Worm (Caenorhabditis elegans) whole organism, young adult: ENCODE data around the gene ttll-4.

Source experiments
- B0019.2 ChIP-seq: fragments of 200-800 bp; sonication (Bioruptor generic); conservative IDR thresholded peaks from 2 replicates; pipeline ENCODE4 v1.3.6; 2022; ENCODE audit warnings: missing genetic modification reagents, missing genetic modification characterization, missing compliant biosample characterization
- B0261.1 ChIP-seq: sonication (generic microtip); optimal IDR thresholded peaks from 2 replicates; lab custom pipeline; 2016; ENCODE audit warnings: mild to moderate bottlenecking, missing genetic modification characterization, moderate library complexity, missing compliant biosample characterization
- B0336.3 ChIP-seq: fragments of 200-800 bp; sonication (Bioruptor generic); IDR thresholded peaks from 2 replicates; pipeline ENCODE4 v1.3.6; 2022; ENCODE audit warnings: missing genetic modification characterization, missing compliant biosample characterization
- F39B2.1 ChIP-seq: fragments of 200-800 bp; sonication (Bioruptor generic); IDR thresholded peaks from 2 replicates; pipeline ENCODE4 v1.3.6; 2022; ENCODE audit warnings: missing genetic modification reagents, missing genetic modification characterization, missing compliant biosample characterization
- T07F8.4 ChIP-seq: sonication (generic microtip); optimal IDR thresholded peaks from 2 replicates; lab custom pipeline; 2016; ENCODE audit warnings: mild to moderate bottlenecking, missing genetic modification characterization, moderate library complexity, missing compliant biosample characterization
- Y53G8AR.9 ChIP-seq: fragments of 200-800 bp; sonication (Bioruptor generic); conservative IDR thresholded peaks from 2 replicates; pipeline ENCODE4 v1.3.6; 2022; ENCODE audit warnings: missing genetic modification reagents, missing genetic modification characterization, missing compliant biosample characterization
- akir-1 ChIP-seq: fragments of 200-800 bp; sonication (Bioruptor generic); optimal IDR thresholded peaks from 2 replicates; lab custom pipeline; 2018; ENCODE audit warnings: mild to moderate bottlenecking, missing genetic modification characterization, moderate library complexity, missing compliant biosample characterization
- aptf-2 ChIP-seq: fragments of 200-800 bp; sonication (Bioruptor generic); conservative IDR thresholded peaks from 2 replicates; pipeline ENCODE4 v1.3.6; 2022; ENCODE audit warnings: missing genetic modification reagents, missing genetic modification characterization, missing compliant biosample characterization
- attf-5 ChIP-seq: fragments of 200-800 bp; sonication (Bioruptor generic); optimal IDR thresholded peaks from 2 replicates; lab custom pipeline; 2018; ENCODE audit warnings: mild to moderate bottlenecking, missing genetic modification characterization, missing compliant biosample characterization
- bed-2 ChIP-seq: fragments of 200-800 bp; sonication (Bioruptor generic); IDR thresholded peaks from 2 replicates; pipeline ENCODE4 v1.3.6; 2022; ENCODE audit warnings: missing genetic modification reagents, missing genetic modification characterization, missing compliant biosample characterization
- cebp-1 ChIP-seq, 2 experiments: fragments of 200-800 bp in 1 of 2; sonication (Bioruptor generic) in 1 of 2; sonication (generic microtip) in 1 of 2; IDR thresholded peaks in 1 of 2; optimal IDR thresholded peaks in 1 of 2; 2 replicates each; pipeline versions ENCODE4 v1.3.6 to Lab custom; 2017 to 2022; ENCODE audit warnings: missing compliant biosample characterization in 2 of 2, missing genetic modification characterization in 2 of 2, mild to moderate bottlenecking in 1 of 2, missing genetic modification reagents in 1 of 2, moderate library complexity in 1 of 2
- ceh-27 ChIP-seq: fragments of 200-800 bp; sonication (Bioruptor generic); optimal IDR thresholded peaks from 2 replicates; lab custom pipeline; 2018; ENCODE audit warnings: mild to moderate bottlenecking, missing genetic modification characterization, moderate library complexity, missing compliant biosample characterization
- ceh-79 ChIP-seq: sonication (generic microtip); optimal IDR thresholded peaks from 2 replicates; lab custom pipeline; 2017; ENCODE audit warnings: mild to moderate bottlenecking, missing genetic modification characterization, missing compliant biosample characterization
- dox-1 ChIP-seq: fragments of 200-800 bp; sonication (Bioruptor generic); IDR thresholded peaks from 2 replicates; pipeline ENCODE4 v1.3.6; 2022; ENCODE audit warnings: missing genetic modification reagents, missing genetic modification characterization, missing compliant biosample characterization
- egl-44 ChIP-seq: fragments of 200-800 bp; sonication (Bioruptor generic); IDR thresholded peaks from 2 replicates; pipeline ENCODE4 v1.3.6; 2022; ENCODE audit warnings: missing genetic modification reagents, missing genetic modification characterization, missing compliant biosample characterization
- egrh-3 ChIP-seq: fragments of 200-800 bp; sonication (Bioruptor generic); IDR thresholded peaks from 2 replicates; pipeline ENCODE4 v1.3.6; 2022; ENCODE audit warnings: missing genetic modification reagents, missing genetic modification characterization, missing compliant biosample characterization
- ekl-4 ChIP-seq: fragments of 200-800 bp; sonication (Bioruptor generic); IDR thresholded peaks from 2 replicates; pipeline ENCODE4 v1.3.6; 2022; ENCODE audit warnings: missing genetic modification reagents, missing genetic modification characterization, missing compliant biosample characterization
- him-1 ChIP-seq: sonication (generic microtip); optimal IDR thresholded peaks from 2 replicates; lab custom pipeline; 2016; ENCODE audit warnings: missing genotype, missing genetic modification reagents, missing genetic modification characterization, missing compliant biosample characterization
- hlh-12 ChIP-seq: sonication (generic microtip); optimal IDR thresholded peaks from 2 replicates; lab custom pipeline; 2016; ENCODE audit warnings: missing genetic modification characterization, missing compliant biosample characterization
- hmg-1.2 ChIP-seq: fragments of 200-800 bp; sonication (Bioruptor generic); IDR thresholded peaks from 2 replicates; pipeline ENCODE4 v1.3.6; 2022; ENCODE audit warnings: missing genetic modification reagents, missing genetic modification characterization, missing compliant biosample characterization
- lin-26 ChIP-seq: fragments of 200-800 bp; sonication (Bioruptor generic); IDR thresholded peaks from 2 replicates; pipeline ENCODE4 v1.3.6; 2022; ENCODE audit warnings: missing genetic modification reagents, missing genetic modification characterization, missing compliant biosample characterization
- lin-40 ChIP-seq: sonication (generic microtip); optimal IDR thresholded peaks from 2 replicates; lab custom pipeline; 2016; ENCODE audit warnings: missing genetic modification characterization, mild to moderate bottlenecking, missing compliant biosample characterization, missing genotype, missing genetic modification reagents
- lin-54 ChIP-seq: fragments of 200-800 bp; sonication (Bioruptor generic); optimal IDR thresholded peaks from 2 replicates; lab custom pipeline; 2018; ENCODE audit warnings: mild to moderate bottlenecking, missing genetic modification characterization, missing compliant biosample characterization
- lir-1 ChIP-seq: fragments of 200-800 bp; sonication (Bioruptor generic); conservative IDR thresholded peaks from 2 replicates; pipeline ENCODE4 v1.3.6; 2022; ENCODE audit warnings: missing genetic modification reagents, missing genetic modification characterization, missing compliant biosample characterization
- mcd-1 ChIP-seq: fragments of 200-800 bp; sonication (Bioruptor generic); IDR thresholded peaks from 2 replicates; pipeline ENCODE4 v1.3.6; 2022; ENCODE audit warnings: missing genetic modification reagents, missing genetic modification characterization, missing compliant biosample characterization
- mxl-1 ChIP-seq: sonication (generic microtip); optimal IDR thresholded peaks from 2 replicates; lab custom pipeline; 2016; ENCODE audit warnings: missing genetic modification characterization, missing compliant biosample characterization
- nfyb-1 ChIP-seq: fragments of 200-800 bp; sonication (Bioruptor generic); IDR thresholded peaks from 2 replicates; pipeline ENCODE4 v1.3.6; 2022; ENCODE audit warnings: missing genetic modification reagents, missing genetic modification characterization, missing compliant biosample characterization
- nhr-120 ChIP-seq: fragments of 200-800 bp; sonication (Bioruptor generic); IDR thresholded peaks from 2 replicates; pipeline ENCODE4 v1.3.6; 2022; ENCODE audit warnings: missing genetic modification characterization, missing compliant biosample characterization
- nhr-80 ChIP-seq: sonication (generic microtip); optimal IDR thresholded peaks from 2 replicates; lab custom pipeline; 2016; ENCODE audit warnings: missing genetic modification characterization, missing compliant biosample characterization
- somi-1 ChIP-seq: fragments of 200-800 bp; sonication (Bioruptor generic); optimal IDR thresholded peaks from 2 replicates; lab custom pipeline; 2018; ENCODE audit warnings: mild to moderate bottlenecking, missing genetic modification characterization, missing compliant biosample characterization
- unc-130 ChIP-seq: sonication (generic microtip); optimal IDR thresholded peaks from 2 replicates; lab custom pipeline; 2016; ENCODE audit warnings: missing genetic modification reagents, missing genetic modification characterization, missing compliant biosample characterization
- xnd-1 ChIP-seq: sonication (generic microtip); optimal IDR thresholded peaks from 2 replicates; lab custom pipeline; 2016; ENCODE audit warnings: missing genotype, missing genetic modification reagents, missing genetic modification characterization, missing compliant biosample characterization
- ztf-18 ChIP-seq: sonication (generic microtip); optimal IDR thresholded peaks from 2 replicates; lab custom pipeline; 2016; ENCODE audit warnings: missing genotype, mild to moderate bottlenecking, missing genetic modification characterization, missing compliant biosample characterization
- ztf-26 ChIP-seq: sonication (generic microtip); optimal IDR thresholded peaks from 2 replicates; lab custom pipeline; 2017; ENCODE audit warnings: missing genetic modification characterization, missing compliant biosample characterization

The ttll-4 gene

DNA sequence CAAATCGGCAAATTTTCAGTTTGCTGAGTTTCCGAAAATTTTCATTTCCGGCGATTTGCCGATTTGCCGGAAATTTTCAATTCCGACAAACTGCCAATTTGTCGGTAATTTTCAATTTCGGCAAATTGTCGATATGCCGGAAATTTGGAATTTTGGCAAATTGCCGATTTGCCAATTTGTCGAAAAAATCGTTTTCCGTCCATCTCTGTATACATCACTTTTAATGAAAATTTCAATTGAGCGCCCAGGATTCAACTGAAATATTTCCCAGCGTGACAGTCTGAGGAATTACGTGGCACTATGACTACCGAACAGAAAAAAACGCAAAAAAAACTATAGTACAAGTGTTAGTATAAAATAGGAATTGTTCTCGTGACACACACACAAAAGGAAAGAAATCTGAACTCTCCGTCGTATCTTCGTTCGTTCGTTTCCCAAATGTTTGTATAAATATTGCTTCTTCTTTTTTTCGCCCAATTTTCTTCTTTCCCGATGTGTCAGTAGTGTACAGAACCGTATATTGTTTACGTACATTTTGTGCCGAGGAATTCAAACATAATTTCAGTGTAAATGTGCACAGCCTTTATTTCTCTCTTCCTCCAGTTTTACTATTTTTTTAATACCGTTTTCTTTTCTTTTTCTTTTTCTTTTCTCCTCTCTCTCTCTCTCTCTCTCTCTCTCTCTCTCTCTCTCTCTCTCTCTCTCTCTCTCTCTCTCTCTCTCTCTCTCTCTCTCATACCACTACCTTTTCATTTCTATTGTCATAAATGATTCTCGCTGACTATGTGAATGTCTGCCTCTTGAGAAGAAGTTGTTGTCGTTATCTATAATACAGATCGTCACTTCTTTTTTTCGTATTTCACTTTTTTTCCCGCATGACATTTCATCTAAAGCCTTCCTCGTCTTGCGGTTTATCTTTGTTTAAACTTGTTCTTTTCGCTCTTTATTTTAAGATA lies 8.8 kb downstream of the ttll-4 start:
- TF ChIP-seq hmg-1.2 (GFP tag; lab: Robert Waterston, UW) (peak; percentile 47; the same call in 1 of the 2 replicates), T07F8.4 (tag; lab: Kevin White, UChicago) (no peak), cebp-1 (GFP tag; IDR thresholded peaks at IDR 0.05; lab: Robert Waterston, UW) (no peak), cebp-1 (tag; optimal IDR thresholded peaks at IDR 0.05; lab: Kevin White, UChicago) (peak; percentile 41), ceh-27 (GFP tag; lab: Kevin White, UChicago) (no peak), attf-5 (GFP tag; lab: Kevin White, UChicago) (peak; percentile 5), F39B2.1 (GFP tag; lab: Robert Waterston, UW) (no peak), aptf-2 (no peak), egrh-3 (GFP tag; lab: Robert Waterston, UW) (peak; percentile 36; the same call in 1 of the 2 replicates), B0019.2 (no peak), somi-1 (peak; percentile 20), akir-1 (GFP tag; lab: Kevin White, UChicago) (no peak), nhr-80 (tag; lab: Kevin White, UChicago) (peak; percentile 6), egl-44 (GFP tag; lab: Robert Waterston, UW) (0 out of 2 replicates have a peak, but pooled peaks have one; percentile 27), unc-130 (GFP tag; lab: Kevin White, UChicago) (no peak), dox-1 (GFP tag; lab: Robert Waterston, UW) (peak; percentile 27; the same call in 1 of the 2 replicates), ztf-26 (tag; lab: Kevin White, UChicago) (peak; percentile 27), him-1 (peak; percentile 68), B0336.3 (peak; percentile 25; the same call in 1 of the 2 replicates), Y53G8AR.9 (GFP tag; lab: Robert Waterston, UW) (0 out of 2 replicates have a peak, but pooled peaks have one; percentile 18)
- TF ChIP-seq, all 124 proteins: peak for 12

DNA sequence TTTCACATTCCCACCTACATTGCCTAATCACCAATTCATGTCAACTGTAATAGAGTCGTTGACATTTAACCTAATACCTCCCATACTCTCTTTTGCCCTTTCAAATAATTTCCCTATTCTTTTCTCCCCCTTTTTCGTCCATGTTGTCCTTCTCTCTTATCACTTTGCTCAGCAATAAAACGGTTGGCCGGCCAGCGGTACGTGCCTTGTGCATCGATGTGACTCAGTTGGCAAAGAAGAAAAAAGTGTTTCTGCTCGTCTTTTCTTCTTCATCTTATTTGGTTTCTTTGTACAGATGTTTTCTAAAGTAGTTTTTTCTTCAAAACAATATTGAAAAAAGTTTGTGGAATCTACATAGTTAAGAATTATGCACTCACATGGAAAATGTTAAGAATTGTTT lies 10.5 kb downstream of the ttll-4 start:
- TF ChIP-seq mcd-1 (GFP tag; lab: Robert Waterston, UW) (no peak), nhr-80 (tag; lab: Kevin White, UChicago) (peak; percentile 59), mxl-1 (tag; lab: Kevin White, UChicago) (no peak), lir-1 (GFP tag; lab: Robert Waterston, UW) (no peak)

DNA sequence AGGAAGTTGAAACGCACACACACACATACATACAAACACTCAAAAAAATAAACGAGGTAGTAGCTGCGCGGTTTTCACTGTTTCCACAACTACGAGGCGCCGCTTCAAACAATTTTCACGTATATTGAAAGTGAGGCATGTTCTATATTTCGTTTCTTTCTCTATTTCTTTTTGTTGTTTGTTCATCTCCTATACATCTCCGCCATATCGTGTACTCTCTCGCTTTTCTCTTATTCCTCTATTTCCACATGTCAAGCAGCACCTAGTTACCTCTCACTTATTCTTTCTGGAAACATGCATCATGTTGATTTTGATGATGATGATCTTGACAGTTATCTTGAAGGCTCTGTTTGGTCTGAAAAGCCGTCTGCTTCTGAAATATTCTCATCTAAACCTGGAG lies 12.8 kb downstream of the ttll-4 start, which contains the start of gene ZK1128.7:
ZK1128.7 (plus strand) TSS at position 229 of the 400 bp plus-strand sequence.
- TF ChIP-seq ztf-26 (tag; lab: Kevin White, UChicago) (peak; percentile 1), nfyb-1 (GFP tag; lab: Robert Waterston, UW) (0 out of 2 replicates have a peak, but pooled peaks have one; percentile 11), ekl-4 (GFP tag; lab: Robert Waterston, UW) (no peak), lin-40 (peak; percentile 2), hmg-1.2 (GFP tag; lab: Robert Waterston, UW) (peak; percentile 23; the same call in 1 of the 2 replicates), T07F8.4 (tag; lab: Kevin White, UChicago) (no peak)
- TF ChIP-seq, all 124 proteins: peak for 4

DNA sequence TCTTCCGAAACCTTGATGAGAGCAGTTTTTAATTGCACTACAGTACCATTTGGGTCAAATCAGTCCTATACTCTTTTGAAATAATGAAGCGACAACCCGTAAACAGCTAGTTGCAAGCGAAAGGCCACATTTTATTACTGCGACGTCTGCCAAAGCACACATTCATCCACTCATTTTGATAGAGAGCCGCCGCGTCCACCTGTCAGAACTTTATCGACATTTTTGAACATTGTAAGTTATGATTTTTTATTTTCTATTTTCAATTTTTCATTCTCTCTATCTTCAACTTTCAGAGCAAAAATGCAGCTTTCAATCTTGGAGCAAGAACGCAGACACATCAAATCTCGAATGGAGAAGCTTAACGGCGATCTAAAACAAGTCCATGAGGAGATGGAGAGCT lies 16.7 kb downstream of the ttll-4 start, which contains the start of gene K08E5.6:
K08E5.6 (plus strand) TSS at position 301 of the 400 bp plus-strand sequence.
- TF ChIP-seq lin-26 (GFP tag; lab: Robert Waterston, UW) = no peak
- no peak for TF ChIP-seq nhr-120 (GFP tag; lab: Robert Waterston, UW)
- no peak for TF ChIP-seq bed-2 (GFP tag; lab: Robert Waterston, UW)
- TF ChIP-seq B0261.1 (tag; lab: Kevin White, UChicago) = no peak
- no peak for TF ChIP-seq ceh-27 (GFP tag; lab: Kevin White, UChicago)
- no peak for TF ChIP-seq ceh-79 (tag; lab: Kevin White, UChicago)
- no peak for TF ChIP-seq B0336.3
- TF ChIP-seq ztf-18 = no peak
- no peak for TF ChIP-seq hlh-12 (tag; lab: Kevin White, UChicago)
- no peak for TF ChIP-seq lin-54 (GFP tag; lab: Kevin White, UChicago)
- no peak for TF ChIP-seq somi-1
- TF ChIP-seq xnd-1 (tag; lab: Kevin White, UChicago) = no peak
- TF ChIP-seq, all 124 proteins: peak for 0
